Fruit fly (Drosophila melanogaster) whole organism, wandering third instar larva: Measurements from ENCODE around the gene CG6026.

Source experiments
- Dif ChIP-seq: fragments of 200-275, 200-300 bp; sonication (Bioruptor generic); optimal IDR thresholded peaks from 2 replicates; lab custom pipeline; 2018; ENCODE audit warnings: missing biosample characterization, missing genetic modification characterization; ENCODE audit not compliant: partially characterized antibody
- pan ChIP-seq: fragments of >200 bp; optimal IDR thresholded peaks from 2 replicates; lab custom pipeline; 2017
- tai ChIP-seq: sonication (Bioruptor generic); optimal IDR thresholded peaks from 2 replicates; lab custom pipeline; 2016; ENCODE audit warnings: missing biosample characterization, missing genetic modification characterization
- usp ChIP-seq: fragments of >200 bp; optimal IDR thresholded peaks from 2 replicates; lab custom pipeline; 2017; ENCODE audit warnings: missing biosample characterization, missing genetic modification characterization

DNA sequence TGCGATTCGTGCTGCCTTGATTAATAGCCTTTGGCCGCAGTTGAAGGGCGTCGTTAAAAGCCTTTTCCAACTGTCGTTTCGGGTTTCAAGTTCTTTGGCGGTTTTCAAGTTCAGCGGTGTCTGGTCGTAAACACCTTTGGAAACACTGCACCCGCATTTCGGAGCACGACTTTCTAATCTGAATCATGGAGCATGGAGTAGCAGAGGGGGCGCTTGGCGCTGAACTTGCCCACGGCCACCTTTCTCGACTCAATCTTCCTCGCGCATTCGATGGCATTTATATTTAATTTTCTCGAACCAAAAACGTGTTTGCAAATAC lies 43.6 kb upstream of the CG6026 start:
- TF ChIP-seq Dif (GFP tag; lab: Kevin White, UChicago) (no peak), pan (no peak), tai (GFP tag; lab: Kevin White, UChicago) (no peak), usp (GFP tag; lab: Kevin White, UChicago) (no peak)
